Worm (Caenorhabditis elegans) whole organism, midembryonic: ENCODE results near the gene K07E3.1.

Experiments used
- flt-1 ChIP-seq: fragments of 200-800 bp; sonication (Bioruptor generic); IDR thresholded peaks from 2 replicates; pipeline ENCODE4 v1.3.6; 2022; ENCODE audit warnings: missing genetic modification characterization, missing compliant biosample characterization
- med-1 ChIP-seq: sonication (generic microtip); optimal IDR thresholded peaks from 2 replicates; lab custom pipeline; 2017; ENCODE audit warnings: missing genetic modification characterization, mild to moderate bottlenecking, missing compliant biosample characterization, antibody characterized with exemption, missing genetic modification reagents; ENCODE audit not compliant: insufficient read depth
- ref-1 ChIP-seq: fragments of 200-800 bp; sonication (Bioruptor generic); conservative IDR thresholded peaks from 2 replicates; pipeline ENCODE4 v1.3.6; 2022; ENCODE audit warnings: missing genetic modification reagents, missing genetic modification characterization, missing compliant biosample characterization
- tab-1 ChIP-seq: fragments of 200-800 bp; sonication (Bioruptor generic); IDR thresholded peaks from 2 replicates; pipeline ENCODE4 v1.3.6; 2022; ENCODE audit warnings: missing genetic modification characterization, missing compliant biosample characterization
- ztf-29 ChIP-seq: fragments of 200-800 bp; sonication (Bioruptor generic); IDR thresholded peaks from 2 replicates; pipeline ENCODE4 v1.3.6; 2022; ENCODE audit warnings: missing genetic modification reagents, missing genetic modification characterization, missing compliant biosample characterization

- TF ChIP-seq flt-1 (GFP tag; lab: Robert Waterston, UW) (no peak), ztf-29 (no peak), med-1 (GFP tag; lab: Kevin White, UChicago) (no peak), tab-1 (GFP tag; lab: Robert Waterston, UW) (no peak), ref-1 (no peak)
Observed at ce11 chrX:8089916-8090315, 20.3 kb upstream of the K07E3.1 start.
